Worm (Caenorhabditis elegans) whole organism, L1 larva: ENCODE results near the gene ttn-1.

Experiments used
- C04F5.9 ChIP-seq: sonication (generic microtip); optimal IDR thresholded peaks from 2 replicates; lab custom pipeline; 2016; ENCODE audit warnings: missing genetic modification characterization, missing compliant biosample characterization
- C34B4.2 ChIP-seq: sonication (generic microtip); optimal IDR thresholded peaks from 2 replicates; lab custom pipeline; 2017; ENCODE audit warnings: mild to moderate bottlenecking, missing genetic modification characterization, missing compliant biosample characterization
- aha-1 ChIP-seq: fragments of 150-350 bp; optimal IDR thresholded peaks from 2 replicates; lab custom pipeline; 2014; ENCODE audit warnings: missing biosample characterization, missing genetic modification characterization
- aly-2 ChIP-seq: fragments of 150-350 bp; optimal IDR thresholded peaks from 2 replicates; lab custom pipeline; 2014; ENCODE audit warnings: missing biosample characterization, missing genetic modification characterization
- ama-1 ChIP-seq: fragments of 150-350 bp; optimal IDR thresholded peaks from 2 replicates; lab custom pipeline; 2014
- blmp-1 ChIP-seq: fragments of 150-350 bp; optimal IDR thresholded peaks from 2 replicates; lab custom pipeline; 2014; ENCODE audit warnings: missing biosample characterization, missing genetic modification characterization
- ceh-88 ChIP-seq: fragments of 200-800 bp; sonication (Bioruptor generic); IDR thresholded peaks from 2 replicates; pipeline ENCODE4 v1.3.6; 2022; ENCODE audit warnings: missing genetic modification characterization, missing compliant biosample characterization
- ceh-90 ChIP-seq: sonication (generic microtip); optimal IDR thresholded peaks from 2 replicates; lab custom pipeline; 2016; ENCODE audit warnings: missing genetic modification characterization, missing compliant biosample characterization
- dsc-1 ChIP-seq: sonication (generic microtip); optimal IDR thresholded peaks from 2 replicates; lab custom pipeline; 2016; ENCODE audit warnings: mild to moderate bottlenecking, missing genetic modification characterization, missing compliant biosample characterization
- efl-1 ChIP-seq, 4 experiments: fragments of 150-350 bp; optimal IDR thresholded peaks in 3 of 4; peaks in 1 of 4; 1 replicate in 1 of 4; 2 replicates in 3 of 4; lab custom pipeline; 2014; ENCODE audit warnings: missing biosample characterization in 2 of 4, missing genetic modification characterization in 2 of 4, missing genetic modification reagents in 2 of 4
- egl-13 ChIP-seq: sonication (generic microtip); optimal IDR thresholded peaks from 2 replicates; lab custom pipeline; 2016; ENCODE audit warnings: missing genotype, missing genetic modification reagents, missing genetic modification characterization, missing compliant biosample characterization
- egl-27 ChIP-seq, 2 experiments: fragments of 150-350 bp in 1 of 2; sonication (generic microtip); optimal IDR thresholded peaks; 3 replicates each; lab custom pipeline; 2017 to 2018; ENCODE audit warnings: missing biosample characterization in 2 of 2, missing genetic modification characterization in 2 of 2, missing genetic modification reagents in 2 of 2
- elt-2 ChIP-seq: sonication (generic microtip); optimal IDR thresholded peaks from 2 replicates; lab custom pipeline; 2016; ENCODE audit warnings: missing genetic modification characterization, mild to moderate bottlenecking, inconsistent platforms, missing compliant biosample characterization, missing genetic modification reagents
- elt-3 ChIP-seq, 6 experiments: fragments of 150-350 bp in 1 of 6; sonication (generic microtip); optimal IDR thresholded peaks; 2 replicates each; lab custom pipeline; 2017 to 2018; ENCODE audit warnings: missing biosample characterization in 6 of 6, missing genetic modification characterization in 6 of 6, inconsistent platforms in 1 of 6
- ets-5 ChIP-seq: fragments of 200-800 bp; sonication (Bioruptor generic); IDR thresholded peaks from 2 replicates; pipeline ENCODE4 v1.3.6; 2022; ENCODE audit warnings: missing genetic modification characterization, missing compliant biosample characterization
- fkh-10 ChIP-seq: sonication (generic microtip); optimal IDR thresholded peaks from 2 replicates; lab custom pipeline; 2017; ENCODE audit warnings: missing biosample characterization, missing genetic modification reagents, missing genetic modification characterization
- fkh-8 ChIP-seq: sonication (generic microtip); optimal IDR thresholded peaks from 2 replicates; lab custom pipeline; 2016; ENCODE audit warnings: mild to moderate bottlenecking, missing genetic modification characterization, missing compliant biosample characterization
- grh-1 ChIP-seq: fragments of 200-800 bp; sonication (Bioruptor generic); IDR thresholded peaks from 2 replicates; pipeline ENCODE4 v1.3.6; 2022; ENCODE audit warnings: missing genetic modification reagents, missing genetic modification characterization, missing compliant biosample characterization
- irx-1 ChIP-seq: sonication (generic microtip); optimal IDR thresholded peaks from 2 replicates; lab custom pipeline; 2016; ENCODE audit warnings: missing genetic modification characterization, missing compliant biosample characterization
- jun-1 ChIP-seq: fragments of 150-350 bp; optimal IDR thresholded peaks from 2 replicates; lab custom pipeline; 2014; ENCODE audit warnings: missing biosample characterization, missing genetic modification reagents, missing genetic modification characterization
- lin-14 ChIP-seq: fragments of 200-800 bp; sonication (Bioruptor generic); optimal IDR thresholded peaks from 2 replicates; lab custom pipeline; 2018; ENCODE audit warnings: mild to moderate bottlenecking, missing genetic modification characterization, moderate library complexity, missing compliant biosample characterization
- lin-15B ChIP-seq: fragments of 150-350 bp; sonication (generic microtip); optimal IDR thresholded peaks from 3 replicates; lab custom pipeline; 2014; ENCODE audit warnings: missing biosample characterization, missing genetic modification characterization
- lin-35 ChIP-seq, 2 experiments: fragments of 150-350 bp; optimal IDR thresholded peaks; 2 replicates each; lab custom pipeline; 2014; ENCODE audit warnings: missing biosample characterization in 2 of 2, missing genetic modification characterization in 2 of 2, missing genetic modification reagents in 2 of 2
- lin-39 ChIP-seq: fragments of 150-350 bp; optimal IDR thresholded peaks from 2 replicates; lab custom pipeline; 2014; ENCODE audit warnings: missing biosample characterization, missing genetic modification reagents, missing genetic modification characterization
- lsy-2 ChIP-seq, 2 experiments: fragments of 150-350 bp; optimal IDR thresholded peaks; 2 replicates each; lab custom pipeline; 2014; ENCODE audit warnings: missing biosample characterization in 2 of 2, missing genetic modification characterization in 2 of 2
- nhr-19 ChIP-seq: fragments of 200-800 bp; sonication (Bioruptor generic); conservative IDR thresholded peaks from 2 replicates; pipeline ENCODE4 v1.3.6; 2022; ENCODE audit warnings: missing genetic modification characterization, missing compliant biosample characterization
- nhr-20 ChIP-seq: sonication (generic microtip); optimal IDR thresholded peaks from 2 replicates; lab custom pipeline; 2016; ENCODE audit warnings: mild to moderate bottlenecking, missing genetic modification characterization, missing compliant biosample characterization
- nhr-237 ChIP-seq: fragments of 150-350 bp; optimal IDR thresholded peaks from 2 replicates; lab custom pipeline; 2014; ENCODE audit warnings: missing biosample characterization, missing genetic modification characterization
- nhr-71 ChIP-seq: sonication (generic microtip); optimal IDR thresholded peaks from 2 replicates; lab custom pipeline; 2016; ENCODE audit warnings: mild to moderate bottlenecking, missing genetic modification characterization, moderate library complexity, missing compliant biosample characterization
- nhr-85 ChIP-seq: sonication (generic microtip); peaks from one replicate; lab custom pipeline; 2016; ENCODE audit warnings: missing genetic modification characterization, inconsistent platforms, missing compliant biosample characterization
- pqm-1 ChIP-seq: sonication (generic microtip); optimal IDR thresholded peaks from 3 replicates; lab custom pipeline; 2017; ENCODE audit warnings: missing biosample characterization, missing genetic modification characterization
- rnt-1 ChIP-seq: sonication (generic microtip); optimal IDR thresholded peaks from 2 replicates; lab custom pipeline; 2016; ENCODE audit warnings: mild to moderate bottlenecking, missing genetic modification characterization, moderate library complexity, missing compliant biosample characterization
- skn-1 ChIP-seq: fragments of 150-350 bp; optimal IDR thresholded peaks from 2 replicates; lab custom pipeline; 2014; ENCODE audit warnings: missing biosample characterization, missing genetic modification characterization
- snpc-4 ChIP-seq: fragments of 150-350 bp; optimal IDR thresholded peaks from 2 replicates; lab custom pipeline; 2014; ENCODE audit warnings: missing biosample characterization, missing genetic modification characterization
- snu-23 ChIP-seq: sonication (generic microtip); optimal IDR thresholded peaks from 2 replicates; lab custom pipeline; 2016; ENCODE audit warnings: missing genetic modification characterization, missing compliant biosample characterization
- sox-4 ChIP-seq: sonication (generic microtip); optimal IDR thresholded peaks from 2 replicates; lab custom pipeline; 2016; ENCODE audit warnings: missing genetic modification characterization, missing compliant biosample characterization
- sup-37 ChIP-seq: fragments of 200-800 bp; sonication (Bioruptor generic); optimal IDR thresholded peaks from 2 replicates; lab custom pipeline; 2018; ENCODE audit warnings: mild to moderate bottlenecking, missing genetic modification characterization, missing compliant biosample characterization
- swsn-7 ChIP-seq: sonication (generic microtip); optimal IDR thresholded peaks from 2 replicates; lab custom pipeline; 2016; ENCODE audit warnings: missing genetic modification characterization, missing compliant biosample characterization
- tbx-2 ChIP-seq: sonication (generic microtip); optimal IDR thresholded peaks from 2 replicates; lab custom pipeline; 2016; ENCODE audit warnings: missing genetic modification characterization, missing compliant biosample characterization
- tlp-1 ChIP-seq: fragments of 150-350 bp; optimal IDR thresholded peaks from 2 replicates; lab custom pipeline; 2014; ENCODE audit warnings: missing biosample characterization, missing genetic modification characterization
- unc-130 ChIP-seq: fragments of 150-350 bp; optimal IDR thresholded peaks from 2 replicates; lab custom pipeline; 2017; ENCODE audit warnings: missing biosample characterization, missing genetic modification characterization, inconsistent platforms
- unc-30 ChIP-seq: sonication (generic microtip); optimal IDR thresholded peaks from 2 replicates; lab custom pipeline; 2017; ENCODE audit warnings: missing biosample characterization, missing genetic modification characterization
- unc-62 ChIP-seq: fragments of 150-350 bp; optimal IDR thresholded peaks from 2 replicates; lab custom pipeline; 2014; ENCODE audit warnings: missing biosample characterization, missing genetic modification reagents, missing genetic modification characterization
- unc-98 ChIP-seq: fragments of 200-800 bp; sonication (Bioruptor generic); IDR thresholded peaks from 2 replicates; pipeline ENCODE4 v1.3.6; 2022; ENCODE audit warnings: missing genetic modification characterization, missing compliant biosample characterization
- ztf-11 ChIP-seq, 2 experiments: sonication (generic microtip); optimal IDR thresholded peaks; 2 replicates each; lab custom pipeline; 2016 to 2017; ENCODE audit warnings: missing genetic modification characterization in 2 of 2, missing biosample characterization in 1 of 2, missing compliant biosample characterization in 1 of 2

Gene ttn-1

DNA sequence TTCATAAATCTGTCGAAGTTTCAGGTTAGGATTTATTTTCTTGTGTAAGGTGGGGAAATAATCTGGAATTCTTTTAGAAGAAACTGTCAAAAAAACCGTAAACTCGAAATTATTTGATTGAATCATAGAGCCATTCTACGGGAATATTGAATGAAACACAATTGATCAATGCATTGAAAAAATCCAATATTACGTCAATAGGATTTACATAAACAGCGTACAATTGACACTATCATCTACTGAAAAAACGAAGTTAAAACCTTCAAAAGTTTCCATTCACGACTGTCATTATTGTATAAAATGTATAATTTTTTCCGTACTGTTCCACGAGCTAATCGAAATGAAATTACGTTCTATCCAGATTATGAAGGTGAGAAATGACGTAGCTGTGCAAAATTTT is 6.2 kb upstream of the ttn-1 start, which contains the start of gene rme-1:
TSS of gene rme-1 (plus strand) at position 301 of the 400 bp plus-strand sequence.
- TF ChIP-seq elt-2 (tag; lab: Kevin White, UChicago) (no peak), lsy-2 (tag; optimal IDR thresholded peaks at IDR 0.05; lab: Kevin White, UChicago) (no peak), ceh-88 (GFP tag; lab: Robert Waterston, UW) (no peak), sox-4 (no peak), grh-1 (GFP tag; lab: Robert Waterston, UW) (no peak), C04F5.9 (no peak), lin-35 (GFP tag; optimal IDR thresholded peaks at IDR 0.05; lab: Kevin White, UChicago) (no peak), unc-98 (GFP tag; lab: Robert Waterston, UW) (no peak), aha-1 (tag; lab: Kevin White, UChicago) (no peak), nhr-71 (tag; lab: Kevin White, UChicago) (no peak), fkh-10 (GFP tag; lab: Kevin White, UChicago) (no peak)

- TF ChIP-seq skn-1 (tag; lab: Kevin White, UChicago) (peak; percentile 95), nhr-85 (tag; lab: Kevin White, UChicago) (peak; percentile 54), lin-14 (peak; percentile 24), ztf-11 (tag; optimal IDR thresholded peaks at IDR 0.05; lab: Kevin White, UChicago) (no peak)
Observed at ce11 chrV:6206498-6206897, 4.1 kb upstream of the ttn-1 start, which contains the start of gene W06H8.2. Gene W06H8.2 (plus strand): TSS chrV:6206755.

DNA sequence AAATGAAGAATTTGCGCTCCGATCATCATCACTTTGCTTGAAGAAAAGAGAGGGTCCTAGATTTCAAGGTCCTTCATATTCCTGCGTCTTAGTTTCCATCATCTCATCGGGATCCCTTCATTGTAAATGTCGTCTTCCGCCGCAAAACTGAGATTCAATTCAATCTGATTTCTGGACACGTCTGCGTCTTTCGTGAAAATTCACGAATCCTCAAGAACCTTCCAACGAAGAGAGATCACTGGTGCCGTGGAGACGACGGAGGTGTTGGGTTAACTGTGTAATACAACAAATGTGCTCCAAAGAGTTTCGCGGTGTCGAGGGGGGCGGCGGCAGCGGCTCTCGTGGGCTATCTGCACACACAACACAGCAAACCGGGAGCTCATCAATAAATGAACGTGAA is 1.6 kb upstream of the ttn-1 start:
- TF ChIP-seq ceh-88 (GFP tag; lab: Robert Waterston, UW) (no peak), nhr-19 (peak; percentile 41; the same call in 1 of the 2 replicates), unc-130 (tag; lab: Kevin White, UChicago) (peak; percentile 41), unc-98 (GFP tag; lab: Robert Waterston, UW) (0 out of 2 replicates have a peak, but pooled peaks have one; percentile 8), dsc-1 (tag; lab: Kevin White, UChicago) (peak; percentile 45), irx-1 (no peak), lsy-2 (tag; optimal IDR thresholded peaks at IDR 0.05; lab: Kevin White, UChicago) (peak in 1 of 2 experiments; percentile 1), lin-14 (peak; percentile 86), rnt-1 (tag; lab: Kevin White, UChicago) (peak; percentile 54), nhr-20 (tag; lab: Kevin White, UChicago) (peak; percentile 26), nhr-71 (tag; lab: Kevin White, UChicago) (peak; percentile 71), snu-23 (GFP tag; lab: Kevin White, UChicago) (peak; percentile 56), aly-2 (no peak)
- TF ChIP-seq, all 84 proteins: peak for 10

DNA sequence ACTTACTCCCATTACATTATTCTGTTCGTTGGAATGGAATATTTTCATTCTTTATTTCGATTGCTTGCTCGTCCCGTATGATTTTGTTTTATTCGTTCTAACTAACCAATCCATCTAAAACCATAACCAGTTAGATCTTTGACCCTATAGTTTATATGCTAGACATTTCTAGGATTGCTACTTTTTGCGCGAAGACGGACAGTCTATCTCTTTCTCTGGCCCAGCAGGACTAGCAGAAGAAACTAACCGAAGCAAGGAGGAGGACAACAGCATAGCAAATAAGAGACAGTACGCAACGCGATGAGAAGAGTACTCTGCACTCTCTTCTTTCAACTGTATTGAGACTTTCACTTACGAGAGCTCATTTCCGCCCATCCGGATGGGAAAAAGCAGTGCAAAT is 64.3 kb downstream of the ttn-1 start:
- no peak for TF ChIP-seq unc-30 (tag; lab: Kevin White, UChicago)
- no peak for TF ChIP-seq swsn-7 (tag; lab: Kevin White, UChicago)
- no peak for TF ChIP-seq jun-1 (tag; lab: Kevin White, UChicago)
- TF ChIP-seq unc-62 (GFP tag; lab: Kevin White, UChicago): no peak
- no peak for TF ChIP-seq ceh-90 (tag; lab: Kevin White, UChicago)
- TF ChIP-seq elt-3 (tag; optimal IDR thresholded peaks at IDR 0.05; lab: Kevin White, UChicago): no peak
- TF ChIP-seq efl-1 (optimal IDR thresholded peaks at IDR 0.05; lab: Kevin White, UChicago): no peak
- TF ChIP-seq efl-1 (GFP tag; optimal IDR thresholded peaks at IDR 0.05 in 1 of 2; lab: Kevin White, UChicago): no peak
- no peak for TF ChIP-seq nhr-237 (tag; lab: Kevin White, UChicago)
- no peak for TF ChIP-seq nhr-20 (tag; lab: Kevin White, UChicago)
- TF ChIP-seq sox-4: no peak
- no peak for TF ChIP-seq tlp-1 (tag; lab: Kevin White, UChicago)
- TF ChIP-seq pqm-1 (tag; lab: Kevin White, UChicago): no peak
- TF ChIP-seq sup-37 (GFP tag; lab: Kevin White, UChicago): no peak
- TF ChIP-seq, all 84 proteins: peak for 0

- TF ChIP-seq aha-1 (tag; lab: Kevin White, UChicago) (no peak), lin-15B (tag; lab: Kevin White, UChicago) (no peak), nhr-237 (tag; lab: Kevin White, UChicago) (no peak), tbx-2 (tag; lab: Kevin White, UChicago) (no peak), snpc-4 (no peak), egl-27 (tag; optimal IDR thresholded peaks at IDR 0.05; lab: Kevin White, UChicago) (no peak), fkh-8 (tag; lab: Kevin White, UChicago) (no peak), ama-1 (lab: Kevin White, UChicago) (no peak), egl-13 (tag; lab: Kevin White, UChicago) (no peak), nhr-85 (tag; lab: Kevin White, UChicago) (no peak), blmp-1 (tag; lab: Kevin White, UChicago) (no peak), aly-2 (no peak), C34B4.2 (no peak), elt-3 (tag; optimal IDR thresholded peaks at IDR 0.05; lab: Kevin White, UChicago) (no peak), lin-39 (tag; lab: Kevin White, UChicago) (no peak), sox-4 (no peak), ets-5 (GFP tag; lab: Robert Waterston, UW) (no peak)
Observed at ce11 chrV:6135428-6135827, 67.0 kb downstream of the ttn-1 start.
